Worm (Caenorhabditis elegans) whole organism, mixed stage, embryonic: Measurements from ENCODE around the gene nra-1.
A peak's percentile ranks its signal among the peaks of the same experiment; 100 is the strongest.

ENCODE experiments used
- M03D4.4 ChIP-seq: sonication (generic microtip); optimal IDR thresholded peaks from 2 replicates; lab custom pipeline; 2017; ENCODE audit warnings: mild to moderate bottlenecking, missing genetic modification characterization, missing compliant biosample characterization
- blmp-1 ChIP-seq: fragments of 150-350 bp; optimal IDR thresholded peaks from 2 replicates; lab custom pipeline; 2014; ENCODE audit warnings: missing biosample characterization, missing genetic modification characterization
- ceh-83 ChIP-seq: fragments of 200-800 bp; sonication (Bioruptor generic); optimal IDR thresholded peaks from 2 replicates; lab custom pipeline; 2018; ENCODE audit warnings: mild to moderate bottlenecking, missing genetic modification characterization, missing compliant biosample characterization
- ces-1 ChIP-seq: fragments of 150-350 bp; optimal IDR thresholded peaks from 2 replicates; lab custom pipeline; 2014; ENCODE audit warnings: missing biosample characterization, missing genetic modification reagents, missing genetic modification characterization
- drap-1 ChIP-seq: fragments of 200-800 bp; sonication (Bioruptor generic); optimal IDR thresholded peaks from 3 replicates; lab custom pipeline; 2018; ENCODE audit warnings: mild to moderate bottlenecking, missing genetic modification characterization, missing compliant biosample characterization
- elt-3 ChIP-seq: fragments of 150-350 bp; optimal IDR thresholded peaks from 2 replicates; lab custom pipeline; 2014; ENCODE audit warnings: missing biosample characterization, missing genetic modification characterization
- hlh-1 ChIP-seq: fragments of 150-350 bp; optimal IDR thresholded peaks from 2 replicates; lab custom pipeline; 2014; ENCODE audit warnings: missing biosample characterization, missing genetic modification reagents, missing genetic modification characterization
- lin-13 ChIP-seq: fragments of 150-350 bp; optimal IDR thresholded peaks from 2 replicates; lab custom pipeline; 2014; ENCODE audit warnings: missing biosample characterization, missing genetic modification characterization
- lin-32 ChIP-seq: fragments of 200-800 bp; sonication (Bioruptor generic); optimal IDR thresholded peaks from 2 replicates; lab custom pipeline; 2018; ENCODE audit warnings: mild to moderate bottlenecking, missing genetic modification characterization, missing compliant biosample characterization
- lsy-2 ChIP-seq: fragments of 150-350 bp; optimal IDR thresholded peaks from 2 replicates; lab custom pipeline; 2014; ENCODE audit warnings: missing biosample characterization, missing genetic modification characterization
- mab-5 ChIP-seq: fragments of 150-350 bp; optimal IDR thresholded peaks from 2 replicates; lab custom pipeline; 2014; ENCODE audit warnings: missing biosample characterization, missing genetic modification characterization
- mep-1 ChIP-seq: fragments of 150-350 bp; optimal IDR thresholded peaks from 2 replicates; lab custom pipeline; 2017; ENCODE audit warnings: missing biosample characterization, missing genetic modification reagents, missing genetic modification characterization, inconsistent platforms
- nhr-12 ChIP-seq: fragments of 150-350 bp; optimal IDR thresholded peaks from 2 replicates; lab custom pipeline; 2014; ENCODE audit warnings: missing biosample characterization, missing genetic modification characterization
- nhr-2 ChIP-seq: fragments of 150-350 bp; optimal IDR thresholded peaks from 2 replicates; lab custom pipeline; 2014; ENCODE audit warnings: missing biosample characterization, missing genetic modification characterization
- nhr-76 ChIP-seq: sonication (generic microtip); optimal IDR thresholded peaks from 2 replicates; lab custom pipeline; 2017; ENCODE audit warnings: missing biosample characterization, missing genetic modification characterization
- unc-62 ChIP-seq: fragments of 150-350 bp; optimal IDR thresholded peaks from 2 replicates; lab custom pipeline; 2014; ENCODE audit warnings: missing biosample characterization, missing genetic modification reagents, missing genetic modification characterization

Gene nra-1

ce11 chrIV:17248538-17248937 lies 35.5 kb downstream of the nra-1 start:
- TF ChIP-seq lsy-2, result no peak
- TF ChIP-seq lin-32 (GFP tag; lab: Kevin White, UChicago), result no peak
- TF ChIP-seq blmp-1 (tag; lab: Kevin White, UChicago), result no peak
- no peak for TF ChIP-seq mep-1 (tag; lab: Kevin White, UChicago)
- TF ChIP-seq lin-13, result no peak
- no peak for TF ChIP-seq nhr-12 (tag; lab: Kevin White, UChicago)
- no peak for TF ChIP-seq M03D4.4
- no peak for TF ChIP-seq mab-5 (tag; lab: Kevin White, UChicago)
- no peak for TF ChIP-seq unc-62
- TF ChIP-seq, all 35 proteins: peak for 0

ce11 chrIV:17247184-17247583 lies 36.8 kb downstream of the nra-1 start:
- TF ChIP-seq nhr-12 (tag; lab: Kevin White, UChicago), result no peak
- TF ChIP-seq nhr-2 (tag; lab: Kevin White, UChicago), result no peak
- TF ChIP-seq ceh-83 (GFP tag; lab: Kevin White, UChicago), result no peak
- no peak for TF ChIP-seq hlh-1
- TF ChIP-seq blmp-1 (tag; lab: Kevin White, UChicago), result no peak
- TF ChIP-seq M03D4.4, result no peak
- TF ChIP-seq, all 35 proteins: peak for 0

DNA sequence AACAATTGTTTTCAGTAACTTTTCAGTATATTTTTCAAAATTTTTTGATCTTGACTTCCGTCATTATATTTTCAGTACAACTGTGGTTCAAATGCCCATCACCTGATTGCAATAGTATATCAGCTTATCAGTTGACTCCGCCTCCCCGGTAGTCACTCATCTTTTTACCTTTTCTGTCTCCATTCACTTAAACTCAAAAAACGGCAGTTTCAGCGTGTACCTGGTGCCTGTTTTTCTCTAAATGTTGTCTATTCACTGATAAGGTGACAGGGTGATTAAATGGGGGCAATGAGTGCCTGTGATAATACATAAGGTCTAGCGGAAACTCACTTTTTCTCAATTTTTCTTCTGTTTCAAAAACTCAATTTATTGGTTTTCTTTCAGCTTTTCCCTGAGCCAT lies 38.8 kb downstream of the nra-1 start, which contains the start of gene ZK550.2:
Gene ZK550.2 (plus strand): TSS at position 385 of the 400 bp plus-strand sequence.
- no peak for TF ChIP-seq elt-3 (tag; lab: Kevin White, UChicago)
- no peak for TF ChIP-seq nhr-76 (tag; lab: Kevin White, UChicago)
- no peak for TF ChIP-seq nhr-2 (tag; lab: Kevin White, UChicago)

DNA sequence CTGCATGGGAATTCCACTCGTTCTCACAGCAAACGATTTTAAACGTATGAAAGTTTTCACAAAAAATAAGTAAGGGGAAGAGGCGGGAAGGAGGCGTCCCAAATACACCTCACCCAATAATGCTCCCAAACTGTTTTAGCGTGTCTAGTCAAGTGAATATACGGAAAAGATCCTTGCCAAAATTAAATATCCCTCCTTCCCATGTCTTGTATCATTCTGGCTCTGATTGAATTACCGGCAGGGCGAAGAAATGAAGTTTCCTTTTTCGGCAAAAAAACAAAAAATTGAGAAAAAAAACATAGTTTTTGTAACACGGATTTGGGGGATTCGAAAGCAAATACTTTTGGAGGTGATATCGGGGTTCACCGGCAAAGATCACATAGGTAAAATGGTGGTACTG lies 45.0 kb downstream of the nra-1 start:
- peak; percentile 60 for TF ChIP-seq ces-1
- no peak for TF ChIP-seq unc-62
- TF ChIP-seq, all 35 proteins: peak for 1

- TF ChIP-seq drap-1 (GFP tag; lab: Kevin White, UChicago) (no peak), hlh-1 (no peak), ces-1 (peak; percentile 26), mab-5 (tag; lab: Kevin White, UChicago) (no peak)
Observed at ce11 chrIV:17237029-17237428, 47.0 kb downstream of the nra-1 start.

DNA sequence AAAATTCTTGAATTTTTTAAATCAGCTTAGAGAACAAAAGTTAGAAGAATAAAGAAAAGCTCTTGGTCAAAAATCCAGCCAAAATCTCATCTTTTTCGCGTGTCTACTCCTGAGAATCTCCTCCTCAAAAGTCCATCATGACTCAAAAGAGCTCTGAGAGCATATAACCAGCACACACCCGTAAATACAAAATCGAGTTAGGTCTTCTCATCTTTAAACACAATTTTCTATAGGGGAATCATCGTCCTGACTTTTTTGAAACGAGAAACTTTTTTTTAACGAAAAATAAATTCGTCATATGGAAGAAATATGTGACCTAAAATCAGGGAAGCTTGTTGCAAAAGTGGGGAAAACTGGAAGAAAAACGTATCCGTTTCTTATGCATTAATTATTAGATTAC lies 50.5 kb downstream of the nra-1 start:
- TF ChIP-seq drap-1 (GFP tag; lab: Kevin White, UChicago) (no peak), lin-32 (GFP tag; lab: Kevin White, UChicago) (no peak), mep-1 (tag; lab: Kevin White, UChicago) (no peak), ces-1 (peak; percentile 91)

DNA sequence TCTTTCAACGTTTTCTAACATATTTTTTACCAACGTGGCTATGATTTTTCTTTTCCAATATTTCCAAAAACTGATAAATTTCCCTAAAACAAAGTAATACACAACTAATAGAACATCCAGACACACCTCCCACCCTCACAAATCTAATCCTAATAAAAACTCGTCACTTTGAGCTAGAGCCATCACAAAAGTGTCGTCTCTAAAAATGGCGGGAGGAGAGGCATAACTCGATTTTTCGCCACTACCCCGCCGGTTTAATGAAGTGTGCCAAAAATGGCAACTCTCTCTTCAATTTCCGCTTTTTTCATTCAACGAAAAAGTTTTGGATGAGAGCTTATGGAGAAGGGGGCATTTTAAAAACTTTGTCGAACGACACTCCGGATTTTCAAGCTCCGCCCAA lies 51.1 kb downstream of the nra-1 start:
- TF ChIP-seq lin-32 (GFP tag; lab: Kevin White, UChicago), result no peak
- TF ChIP-seq ces-1, result peak; percentile 77
- no peak for TF ChIP-seq unc-62
- TF ChIP-seq, all 35 proteins: peak for 1
